Worm (Caenorhabditis elegans) whole organism, late embryonic: ENCODE measurements around the gene rps-2.

Source experiments
- hlh-8 ChIP-seq: sonication (generic microtip); optimal IDR thresholded peaks from 2 replicates; lab custom pipeline; 2016; ENCODE audit warnings: missing genotype, missing genetic modification characterization, missing compliant biosample characterization
- zip-5 ChIP-seq: sonication (generic microtip); optimal IDR thresholded peaks from 2 replicates; lab custom pipeline; 2016; ENCODE audit warnings: missing genetic modification characterization, missing compliant biosample characterization

ce11 chrIV:7898489-7898888, 27.7 kb downstream of the rps-2 start:
- TF ChIP-seq zip-5 (tag; lab: Kevin White, UChicago), result no peak
- no peak for TF ChIP-seq hlh-8
